Fruit fly (Drosophila melanogaster) whole organism, embryonic: Measurements from ENCODE around the gene Tnpo-SR.

Source experiments
- ATbp ChIP-seq: fragments of 200-800 bp; sonication (Bioruptor generic); optimal IDR thresholded peaks from 2 replicates; lab custom pipeline; 2017; ENCODE audit warnings: missing biosample characterization, mild to moderate bottlenecking, missing genetic modification characterization, missing genetic modification reagents
- Antp ChIP-seq: fragments of 200-800 bp; sonication (Bioruptor generic); optimal IDR thresholded peaks from 3 replicates; lab custom pipeline; 2016; ENCODE audit warnings: missing biosample characterization, missing genetic modification characterization
- CG11085 ChIP-seq: fragments of 200-800 bp; sonication (Bioruptor generic); IDR thresholded peaks from 2 replicates; pipeline ENCODE4 v1.3.6; 2022; ENCODE audit warnings: missing biosample characterization, missing genetic modification characterization
- CG11560 ChIP-seq: fragments of 200-800 bp; sonication (Bioruptor generic); IDR thresholded peaks from 3 replicates; pipeline ENCODE4 v1.3.6; 2022; ENCODE audit warnings: missing biosample characterization, missing genetic modification characterization
- CG12744 ChIP-seq: fragments of 200-800 bp; sonication (Bioruptor generic); optimal IDR thresholded peaks from 2 replicates; lab custom pipeline; 2016; ENCODE audit warnings: missing biosample characterization, missing genetic modification characterization
- CG1602 ChIP-seq: fragments of 200-800 bp; sonication (Bioruptor generic); optimal IDR thresholded peaks from 3 replicates; lab custom pipeline; 2016; ENCODE audit warnings: missing biosample characterization, missing genetic modification characterization
- CG17186 ChIP-seq: fragments of 200-800 bp; sonication (Bioruptor generic); optimal IDR thresholded peaks from 3 replicates; lab custom pipeline; 2017; ENCODE audit warnings: missing biosample characterization, missing genetic modification reagents, missing genetic modification characterization
- CG2875 ChIP-seq: fragments of 200-800 bp; sonication (Bioruptor generic); optimal IDR thresholded peaks from 2 replicates; lab custom pipeline; 2017; ENCODE audit warnings: missing biosample characterization, mild to moderate bottlenecking, missing genetic modification characterization, missing genetic modification reagents
- CG32532 ChIP-seq: fragments of 200-800 bp; sonication (Bioruptor generic); IDR thresholded peaks from 2 replicates; pipeline ENCODE4 v1.3.6; 2022; ENCODE audit warnings: missing biosample characterization, missing genetic modification characterization
- CG4424 ChIP-seq: fragments of 200-800 bp; sonication (Bioruptor generic); optimal IDR thresholded peaks from 3 replicates; lab custom pipeline; 2016; ENCODE audit warnings: missing biosample characterization, missing genetic modification characterization
- CG5245 ChIP-seq: fragments of 200-800 bp; sonication (Bioruptor generic); optimal IDR thresholded peaks from 3 replicates; lab custom pipeline; 2016; ENCODE audit warnings: missing biosample characterization, missing genetic modification characterization
- CG6683 ChIP-seq: fragments of 200-800 bp; sonication (Bioruptor generic); optimal IDR thresholded peaks from 2 replicates; lab custom pipeline; 2017; ENCODE audit warnings: missing biosample characterization, mild to moderate bottlenecking, missing genetic modification characterization, missing genetic modification reagents
- CG6689 ChIP-seq: fragments of 200-800 bp; sonication (Bioruptor generic); IDR thresholded peaks from 2 replicates; pipeline ENCODE4 v1.3.6; 2022; ENCODE audit warnings: missing biosample characterization, missing genetic modification characterization
- CG7963 ChIP-seq: fragments of 200-800 bp; sonication (Bioruptor generic); IDR thresholded peaks from 3 replicates; pipeline ENCODE4 v1.3.6; 2022; ENCODE audit warnings: missing biosample characterization, missing genetic modification characterization; ENCODE audit not compliant: partially characterized antibody
- CG8290 ChIP-seq, 3 experiments: fragments of 200-800 bp; sonication (Bioruptor generic); optimal IDR thresholded peaks; 2 replicates each; lab custom pipeline; 2016 to 2019; ENCODE audit warnings: missing biosample characterization in 3 of 3, missing genetic modification characterization in 3 of 3, mild to moderate bottlenecking in 2 of 3, moderate library complexity in 1 of 3
- CG8765 ChIP-seq: fragments of 200-800 bp; sonication (Bioruptor generic); IDR thresholded peaks from 2 replicates; pipeline ENCODE4 v1.3.6; 2022; ENCODE audit warnings: missing biosample characterization, missing genetic modification characterization
- CG8924 ChIP-seq: fragments of 200-800 bp; optimal IDR thresholded peaks from 3 replicates; lab custom pipeline; 2019; ENCODE audit warnings: missing biosample characterization, mild to moderate bottlenecking, missing genetic modification characterization, moderate library complexity
- CG9932 ChIP-seq: fragments of 200-800 bp; sonication (Bioruptor generic); IDR thresholded peaks from 2 replicates; pipeline ENCODE4 v1.3.6; 2022; ENCODE audit warnings: missing biosample characterization, missing genetic modification characterization
- Fer2 ChIP-seq: fragments of 200-800 bp; sonication (Bioruptor generic); optimal IDR thresholded peaks from 2 replicates; lab custom pipeline; 2018; ENCODE audit warnings: missing biosample characterization, mild to moderate bottlenecking, missing genetic modification characterization, moderate library complexity
- Gsc ChIP-seq: fragments of 200-800 bp; sonication (Bioruptor generic); IDR thresholded peaks from 2 replicates; pipeline ENCODE4 v1.3.6; 2022; ENCODE audit warnings: missing biosample characterization, missing genetic modification characterization
- Gug ChIP-seq: fragments of 200-800 bp; sonication (Bioruptor generic); IDR thresholded peaks from 4 replicates; pipeline ENCODE4 v1.3.6; 2022; ENCODE audit warnings: missing biosample characterization, missing genetic modification characterization
- HmgD ChIP-seq: fragments of 200-800 bp; sonication (Bioruptor generic); optimal IDR thresholded peaks from 3 replicates; lab custom pipeline; 2016; ENCODE audit warnings: missing biosample characterization, missing genetic modification characterization
- Hr39 ChIP-seq: fragments of >200 bp; optimal IDR thresholded peaks from 2 replicates; lab custom pipeline; 2017
- Mrtf ChIP-seq: fragments of 200-800 bp; sonication (Bioruptor generic); IDR thresholded peaks from 3 replicates; pipeline ENCODE4 v1.3.6; 2022; ENCODE audit warnings: missing biosample characterization, missing genetic modification characterization
- Nf-YB ChIP-seq: fragments of 200-800 bp; sonication (Bioruptor generic); optimal IDR thresholded peaks from 3 replicates; lab custom pipeline; 2019; ENCODE audit warnings: missing biosample characterization, mild to moderate bottlenecking, missing genetic modification characterization, moderate library complexity
- Usf ChIP-seq: fragments of 200-800 bp; sonication (Bioruptor generic); optimal IDR thresholded peaks from 2 replicates; lab custom pipeline; 2017; ENCODE audit warnings: missing genotype, missing biosample characterization, missing genetic modification characterization
- ase ChIP-seq: fragments of 200-800 bp; sonication (Bioruptor generic); IDR thresholded peaks from 3 replicates; pipeline ENCODE4 v1.3.6; 2022; ENCODE audit warnings: missing biosample characterization, missing genetic modification characterization
- br ChIP-seq: fragments of >200 bp; optimal IDR thresholded peaks from 2 replicates; lab custom pipeline; 2017
- ci ChIP-seq: fragments of 200-800 bp; sonication (Bioruptor generic); IDR thresholded peaks from 3 replicates; pipeline ENCODE4 v1.3.6; 2022; ENCODE audit warnings: missing biosample characterization, missing genetic modification characterization
- dan ChIP-seq: fragments of 200-800 bp; sonication (Bioruptor generic); IDR thresholded peaks from 2 replicates; pipeline ENCODE4 v1.3.6; 2022; ENCODE audit warnings: missing biosample characterization, missing genetic modification characterization
- emc ChIP-seq: fragments of 200-800 bp; sonication (Bioruptor generic); optimal IDR thresholded peaks from 2 replicates; lab custom pipeline; 2016; ENCODE audit warnings: missing biosample characterization, missing genetic modification characterization
- esg ChIP-seq: fragments of 200-800 bp; sonication (Bioruptor generic); conservative IDR thresholded peaks from 2 replicates; pipeline ENCODE4 v1.3.6; 2022; ENCODE audit warnings: missing biosample characterization, missing genetic modification characterization
- ewg ChIP-seq: fragments of 200-800 bp; sonication (Bioruptor generic); optimal IDR thresholded peaks from 3 replicates; lab custom pipeline; 2017; ENCODE audit warnings: mild to moderate bottlenecking, missing biosample characterization, missing genetic modification reagents, missing genetic modification characterization
- fru ChIP-seq: fragments of >200 bp; optimal IDR thresholded peaks from 2 replicates; lab custom pipeline; 2017
- gem ChIP-seq: fragments of 200-800 bp; sonication (Bioruptor generic); optimal IDR thresholded peaks from 2 replicates; lab custom pipeline; 2019; ENCODE audit warnings: missing biosample characterization, mild to moderate bottlenecking, missing genetic modification characterization, moderate library complexity
- gsb-n ChIP-seq: fragments of 200-800 bp; sonication (Bioruptor generic); optimal IDR thresholded peaks from 3 replicates; lab custom pipeline; 2018; ENCODE audit warnings: missing biosample characterization, mild to moderate bottlenecking, missing genetic modification characterization
- mam ChIP-seq: fragments of 200-800 bp; sonication (Bioruptor generic); optimal IDR thresholded peaks from 3 replicates; lab custom pipeline; 2016; ENCODE audit warnings: missing biosample characterization, missing genetic modification characterization
- mld ChIP-seq: fragments of 200-800 bp; sonication (Bioruptor generic); IDR thresholded peaks from 3 replicates; pipeline ENCODE4 v1.3.6; 2022; ENCODE audit warnings: missing biosample characterization, missing genetic modification characterization; ENCODE audit not compliant: partially characterized antibody
- org-1 ChIP-seq: fragments of 200-800 bp; sonication (Bioruptor generic); optimal IDR thresholded peaks from 2 replicates; lab custom pipeline; 2017; ENCODE audit warnings: missing biosample characterization, missing genetic modification characterization
- pfk ChIP-seq: fragments of 200-800 bp; sonication (Bioruptor generic); optimal IDR thresholded peaks from 2 replicates; lab custom pipeline; 2018; ENCODE audit warnings: missing biosample characterization, mild to moderate bottlenecking, missing genetic modification characterization, moderate library complexity
- phol ChIP-seq: fragments of 200-800 bp; sonication (Bioruptor generic); optimal IDR thresholded peaks from 3 replicates; lab custom pipeline; 2018; ENCODE audit warnings: missing biosample characterization, mild to moderate bottlenecking, missing genetic modification characterization, moderate library complexity
- pita ChIP-seq: fragments of 200-800 bp; sonication (Bioruptor generic); optimal IDR thresholded peaks from 2 replicates; lab custom pipeline; 2017; ENCODE audit warnings: missing biosample characterization, mild to moderate bottlenecking, missing genetic modification characterization
- pnt ChIP-seq: fragments of 200-800 bp; sonication (Bioruptor generic); optimal IDR thresholded peaks from 3 replicates; lab custom pipeline; 2016; ENCODE audit warnings: missing biosample characterization, missing genetic modification characterization
- prd ChIP-seq, 3 experiments: fragments of >200 bp in 2 of 3; fragments of 200-800 bp in 1 of 3; sonication (Bioruptor generic) in 1 of 3; optimal IDR thresholded peaks in 2 of 3; IDR thresholded peaks in 1 of 3; 2 replicates in 2 of 3; 3 replicates in 1 of 3; pipeline versions ENCODE4 v1.3.6 to Lab custom; 2017 to 2022; ENCODE audit warnings: missing biosample characterization in 1 of 3, missing genetic modification characterization in 1 of 3
- psq ChIP-seq: fragments of 200-800 bp; sonication (Bioruptor generic); optimal IDR thresholded peaks from 2 replicates; lab custom pipeline; 2017; ENCODE audit warnings: missing biosample characterization, missing genetic modification characterization
- run ChIP-seq: fragments of 200-800 bp; sonication (Bioruptor generic); optimal IDR thresholded peaks from 3 replicates; lab custom pipeline; 2018; ENCODE audit warnings: missing biosample characterization, mild to moderate bottlenecking, missing genetic modification characterization
- schlank ChIP-seq: fragments of 200-800 bp; sonication (Bioruptor generic); optimal IDR thresholded peaks from 2 replicates; lab custom pipeline; 2018; ENCODE audit warnings: missing biosample characterization, mild to moderate bottlenecking, missing genetic modification characterization
- sima ChIP-seq: fragments of 200-800 bp; sonication (Bioruptor generic); optimal IDR thresholded peaks from 2 replicates; lab custom pipeline; 2016; ENCODE audit warnings: missing biosample characterization, missing genetic modification characterization
- unpg ChIP-seq: fragments of 200-800 bp; sonication (Bioruptor generic); optimal IDR thresholded peaks from 3 replicates; lab custom pipeline; 2018; ENCODE audit warnings: missing biosample characterization, mild to moderate bottlenecking, missing genetic modification characterization, moderate library complexity
- vnd ChIP-seq: fragments of 200-800 bp; sonication (Bioruptor generic); IDR thresholded peaks from 3 replicates; pipeline ENCODE4 v1.3.6; 2022; ENCODE audit warnings: missing biosample characterization, missing genetic modification characterization; ENCODE audit not compliant: partially characterized antibody
- yki ChIP-seq: fragments of >200 bp; optimal IDR thresholded peaks from 3 replicates; lab custom pipeline; 2018
- z ChIP-seq: fragments of 200-800 bp; sonication (Bioruptor generic); IDR thresholded peaks from 3 replicates; pipeline ENCODE4 v1.3.6; 2022; ENCODE audit warnings: missing biosample characterization, missing genetic modification characterization

Gene Tnpo-SR

DNA sequence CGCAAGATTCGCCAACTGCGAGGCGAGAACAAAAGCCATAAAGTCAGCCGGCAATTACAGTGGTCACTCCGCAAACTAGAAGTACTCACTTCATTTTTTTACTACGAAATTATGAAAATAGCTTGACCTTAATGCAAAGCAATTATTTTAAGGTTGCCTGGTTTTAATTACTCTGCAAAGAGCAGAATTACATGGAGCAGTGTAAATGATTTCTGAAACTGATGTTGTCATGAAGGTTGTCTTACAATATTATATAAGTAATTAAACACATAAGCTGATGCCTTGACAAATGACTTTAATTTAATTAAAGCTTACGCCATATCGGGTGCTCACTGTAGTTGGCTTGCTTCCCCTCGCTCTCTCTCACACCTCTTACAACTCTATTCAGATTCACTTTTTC lies 25.5 kb upstream of the Tnpo-SR start (continued):
- no peak for TF ChIP-seq Nf-YB (GFP tag; lab: Kevin White, UChicago)
- no peak for TF ChIP-seq CG11560 (tag; lab: Robert Waterston, UW)
- no peak for TF ChIP-seq ATbp (GFP tag; lab: Kevin White, UChicago)
- TF ChIP-seq Antp (GFP tag; lab: Kevin White, UChicago): no peak
- no peak for TF ChIP-seq CG11085 (GFP tag; lab: Robert Waterston, UW)
- no peak for TF ChIP-seq emc (GFP tag; lab: Kevin White, UChicago)
- TF ChIP-seq CG6683: no peak
- peak; percentile 4; the same call in 1 of the 4 replicates for TF ChIP-seq Gug (GFP tag; lab: Robert Waterston, UW)
- peak; percentile 17 for TF ChIP-seq CG4424 (GFP tag; lab: Kevin White, UChicago)
- TF ChIP-seq CG1602 (GFP tag; lab: Kevin White, UChicago): no peak
- TF ChIP-seq vnd (GFP tag; lab: Robert Waterston, UW): no peak
- no peak for TF ChIP-seq Fer2 (tag; lab: Kevin White, UChicago)
- TF ChIP-seq CG32532 (GFP tag; lab: Robert Waterston, UW): peak; percentile 71
- TF ChIP-seq sima: no peak
- no peak for TF ChIP-seq CG7963 (GFP tag; lab: Robert Waterston, UW)
- peak; percentile 29 for TF ChIP-seq schlank
- peak; percentile 39 for TF ChIP-seq esg (GFP tag; lab: Robert Waterston, UW)
- TF ChIP-seq run (tag; lab: Kevin White, UChicago): no peak
- peak; percentile 23 for TF ChIP-seq CG8924 (tag; lab: Kevin White, UChicago)
- TF ChIP-seq CG9932: peak; percentile 64
- no peak for TF ChIP-seq gsb-n (tag; lab: Kevin White, UChicago)
- TF ChIP-seq Gsc (GFP tag; lab: Robert Waterston, UW): no peak
- TF ChIP-seq pita (GFP tag; lab: Kevin White, UChicago): no peak
- peak; percentile 23 for TF ChIP-seq CG12744 (GFP tag; lab: Kevin White, UChicago)
- TF ChIP-seq Usf: peak; percentile 43
- no peak for TF ChIP-seq mld (GFP tag; lab: Robert Waterston, UW)
- no peak for TF ChIP-seq CG8290 (GFP tag; optimal IDR thresholded peaks at IDR 0.05; lab: Kevin White, UChicago)
- peak in 1 of 2 experiments; percentile 15 for TF ChIP-seq CG8290 (tag; optimal IDR thresholded peaks at IDR 0.05; lab: Kevin White, UChicago)
- no peak for TF ChIP-seq prd (optimal IDR thresholded peaks at IDR 0.05; lab: Kevin White, UChicago)
- TF ChIP-seq prd (GFP tag; IDR thresholded peaks at IDR 0.05; lab: Robert Waterston, UW): peak; percentile 22; the same call in 1 of the 3 replicates
- TF ChIP-seq mam (GFP tag; lab: Kevin White, UChicago): peak; percentile 60
- peak; percentile 24 for TF ChIP-seq org-1 (GFP tag; lab: Kevin White, UChicago)
- no peak for TF ChIP-seq Hr39 (lab: Kevin White, UChicago)
- no peak for TF ChIP-seq br (lab: Kevin White, UChicago)
- TF ChIP-seq dan (GFP tag; lab: Robert Waterston, UW): no peak
- TF ChIP-seq pfk (GFP tag; lab: Kevin White, UChicago): no peak
- TF ChIP-seq yki (lab: Kevin White, UChicago): no peak
- TF ChIP-seq ewg (GFP tag; lab: Kevin White, UChicago): no peak
- TF ChIP-seq CG5245: no peak
- TF ChIP-seq ase (GFP tag; lab: Robert Waterston, UW): no peak
- peak; percentile 28 for TF ChIP-seq phol (tag; lab: Kevin White, UChicago)
- TF ChIP-seq CG17186 (GFP tag; lab: Kevin White, UChicago): no peak
- no peak for TF ChIP-seq CG8765 (GFP tag; lab: Robert Waterston, UW)
- TF ChIP-seq HmgD (GFP tag; lab: Kevin White, UChicago): no peak
- TF ChIP-seq CG2875 (GFP tag; lab: Kevin White, UChicago): no peak
- TF ChIP-seq gem (tag; lab: Kevin White, UChicago): peak; percentile 68
- TF ChIP-seq unpg (GFP tag; lab: Kevin White, UChicago): peak; percentile 45
- no peak for TF ChIP-seq psq (GFP tag; lab: Kevin White, UChicago)
- no peak for TF ChIP-seq ci (GFP tag; lab: Robert Waterston, UW)
- peak; percentile 41 for TF ChIP-seq CG6689 (GFP tag; lab: Robert Waterston, UW)
- TF ChIP-seq fru (lab: Kevin White, UChicago): no peak
- TF ChIP-seq pnt (GFP tag; lab: Kevin White, UChicago): no peak
- TF ChIP-seq z (GFP tag; lab: Robert Waterston, UW): no peak
- TF ChIP-seq Mrtf (GFP tag; lab: Robert Waterston, UW): 0 out of 3 replicates have a peak, but pooled peaks have one; percentile 22
